Fruit fly (Drosophila melanogaster) whole organism, embryonic: ENCODE data around the gene Schip1.

Experiments used
- CG11504 ChIP-seq: fragments of 200-800 bp; sonication (Bioruptor generic); optimal IDR thresholded peaks from 3 replicates; lab custom pipeline; 2019; ENCODE audit warnings: missing biosample characterization, mild to moderate bottlenecking, missing genetic modification characterization, moderate library complexity
- CG4360 ChIP-seq: fragments of 200-800 bp; sonication (Bioruptor generic); IDR thresholded peaks from 2 replicates; pipeline ENCODE4 v1.3.6; 2022; ENCODE audit warnings: missing biosample characterization, missing genetic modification characterization
- CG7745 ChIP-seq: fragments of 200-800 bp; sonication (Bioruptor generic); optimal IDR thresholded peaks from 2 replicates; lab custom pipeline; 2018; ENCODE audit warnings: missing biosample characterization, mild to moderate bottlenecking, missing genetic modification characterization, moderate library complexity

DNA sequence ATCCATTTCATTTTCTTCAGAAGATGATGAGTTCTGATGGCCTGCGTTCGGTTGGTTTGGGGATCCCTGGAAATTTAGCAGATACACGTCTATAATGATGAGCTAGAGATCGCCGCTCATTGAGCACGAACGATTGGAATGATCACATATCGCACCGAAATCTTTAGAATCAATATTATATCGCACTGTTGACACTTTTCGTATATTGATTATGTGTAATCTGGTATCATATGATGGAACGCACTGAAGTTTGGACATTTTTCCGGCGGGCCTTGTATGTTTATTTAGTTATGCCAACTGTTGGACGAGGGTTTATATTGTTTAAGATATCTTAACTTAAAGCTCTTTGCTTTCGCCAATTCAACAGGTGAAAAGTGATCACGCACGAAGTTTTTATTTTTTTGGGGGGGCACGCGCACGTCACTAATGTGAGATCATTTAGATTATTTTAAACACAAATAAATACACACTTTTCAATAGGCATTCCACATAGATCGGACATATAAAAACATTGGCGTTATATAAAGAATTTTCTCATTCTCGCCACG, 9.8 kb downstream of the Schip1 start:
- TF ChIP-seq CG7745 (tag; lab: Kevin White, UChicago) (no peak), CG4360 (GFP tag; lab: Robert Waterston, UW) (no peak), CG11504 (no peak)
